Worm (Caenorhabditis elegans) whole organism, L3 larva: Measurements from ENCODE around the gene srd-30.

Experiments used
- aly-2 ChIP-seq: fragments of 150-350 bp; optimal IDR thresholded peaks from 2 replicates; lab custom pipeline; 2014; ENCODE audit warnings: missing biosample characterization, missing genetic modification characterization
- ama-1 ChIP-seq: fragments of 150-350 bp; optimal IDR thresholded peaks from 2 replicates; lab custom pipeline; 2018
- ceh-9 ChIP-seq: sonication (generic microtip); optimal IDR thresholded peaks from 2 replicates; lab custom pipeline; 2018; ENCODE audit warnings: missing biosample characterization, missing genetic modification characterization
- nfya-1 ChIP-seq: sonication (generic microtip); optimal IDR thresholded peaks from 2 replicates; lab custom pipeline; 2017; ENCODE audit warnings: missing genetic modification characterization, mild to moderate bottlenecking, missing compliant biosample characterization, antibody characterized with exemption, moderate library complexity; ENCODE audit not compliant: insufficient read depth
- nhr-12 ChIP-seq: fragments of 150-350 bp; optimal IDR thresholded peaks from 2 replicates; lab custom pipeline; 2014; ENCODE audit warnings: missing biosample characterization, missing genetic modification characterization
- nhr-23 ChIP-seq: fragments of 150-350 bp; optimal IDR thresholded peaks from 2 replicates; lab custom pipeline; 2014; ENCODE audit warnings: missing biosample characterization, missing genetic modification reagents, missing genetic modification characterization
- nhr-25 ChIP-seq: sonication (generic microtip); optimal IDR thresholded peaks from 2 replicates; lab custom pipeline; 2017; ENCODE audit warnings: missing biosample characterization, missing genetic modification characterization
- nhr-28 ChIP-seq: fragments of 150-350 bp; optimal IDR thresholded peaks from 2 replicates; lab custom pipeline; 2014; ENCODE audit warnings: missing biosample characterization, missing genetic modification characterization
- nhr-67 ChIP-seq: fragments of 150-350 bp; optimal IDR thresholded peaks from 2 replicates; lab custom pipeline; 2014; ENCODE audit warnings: missing biosample characterization, missing genetic modification characterization
- nhr-76 ChIP-seq: fragments of 150-350 bp; sonication (generic microtip); optimal IDR thresholded peaks from 5 replicates; lab custom pipeline; 2014; ENCODE audit warnings: missing biosample characterization, missing genetic modification characterization
- nhr-77 ChIP-seq: fragments of 150-350 bp; optimal IDR thresholded peaks from 2 replicates; lab custom pipeline; 2014; ENCODE audit warnings: missing biosample characterization, missing genetic modification characterization
- pha-4 ChIP-seq: fragments of 150-350 bp; optimal IDR thresholded peaks from 2 replicates; lab custom pipeline; 2014; ENCODE audit warnings: missing biosample characterization, missing genetic modification reagents, missing genetic modification characterization
- pqm-1 ChIP-seq: fragments of 150-350 bp; optimal IDR thresholded peaks from 2 replicates; lab custom pipeline; 2017; ENCODE audit warnings: missing biosample characterization, missing genetic modification characterization, inconsistent platforms
- zag-1 ChIP-seq: fragments of 150-350 bp; optimal IDR thresholded peaks from 2 replicates; lab custom pipeline; 2014; ENCODE audit warnings: missing biosample characterization, missing genetic modification characterization
- ztf-4 ChIP-seq: fragments of 150-350 bp; optimal IDR thresholded peaks from 2 replicates; lab custom pipeline; 2014; ENCODE audit warnings: missing biosample characterization, missing genetic modification characterization

srd-30 gene

DNA sequence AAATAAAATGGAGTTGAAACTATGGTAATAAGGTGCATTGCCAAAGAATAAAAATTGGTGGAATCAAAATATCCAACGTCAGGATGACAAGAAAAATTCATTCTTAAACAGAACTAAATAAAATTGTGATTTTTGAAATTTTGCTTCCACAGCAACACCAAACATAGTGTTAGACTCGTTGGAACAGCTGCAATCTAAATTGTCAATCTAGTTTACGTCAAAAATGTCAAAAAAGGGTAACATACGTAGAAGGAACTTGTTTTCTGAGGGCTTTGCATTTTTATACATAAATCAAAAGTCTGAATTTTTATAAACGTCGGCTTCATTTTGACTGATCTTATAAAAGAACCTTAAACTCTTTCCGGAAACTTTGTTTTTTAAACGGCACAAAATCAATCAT, 24.0 kb downstream of the srd-30 start, which contains the start of gene srh-200:
Gene srh-200, minus strand, starts transcription at position 101 of the 400 bp plus-strand sequence.
- TF ChIP-seq nhr-76 (tag; lab: Kevin White, UChicago) (no peak), ama-1 (no peak), aly-2 (no peak), ceh-9 (tag; lab: Kevin White, UChicago) (no peak)

DNA sequence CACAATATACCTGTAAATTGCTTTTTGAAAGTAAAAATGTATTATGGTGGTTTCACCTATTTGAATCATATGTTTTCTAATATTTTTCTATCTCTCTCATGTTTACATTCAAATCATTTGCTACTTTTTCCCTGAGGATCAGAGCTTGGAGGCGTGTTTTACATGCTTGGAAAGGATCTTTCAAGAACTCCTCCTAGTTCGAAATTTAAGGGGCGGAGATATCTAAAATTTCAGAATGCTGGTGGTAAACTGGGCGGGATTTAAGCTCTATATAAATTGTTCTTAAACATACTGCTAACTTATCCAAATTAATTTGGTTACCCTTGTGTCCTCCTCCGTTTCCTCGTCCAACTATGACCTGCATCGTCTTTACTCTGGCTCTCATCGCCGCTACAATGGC, 38.3 kb downstream of the srd-30 start, which contains the start of gene C12D5.5:
Gene C12D5.5, plus strand, starts transcription at position 301 of the 400 bp plus-strand sequence.
- no peak for TF ChIP-seq nhr-12
- TF ChIP-seq, all 47 proteins: peak for 0

DNA sequence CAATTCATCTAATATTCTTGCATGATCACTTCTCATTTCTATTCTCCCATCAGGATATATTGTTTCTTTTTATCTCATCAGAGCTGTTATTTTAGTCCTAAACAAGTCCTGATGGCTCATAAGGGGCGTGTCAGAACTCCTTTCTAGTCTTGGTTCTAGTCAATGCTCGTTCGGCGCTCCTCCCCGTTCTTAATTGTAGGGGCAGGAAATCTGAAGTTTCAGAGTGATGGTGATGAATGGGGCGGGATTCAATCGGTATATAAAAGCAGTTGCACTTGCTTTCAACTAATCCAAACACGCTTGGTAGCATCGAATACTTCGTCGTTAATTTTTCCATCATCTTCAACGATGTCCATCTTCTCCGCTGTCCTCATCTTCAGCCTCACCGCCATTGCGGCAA, 42.7 kb downstream of the srd-30 start, which contains the start of gene C12D5.4:
Gene C12D5.4, plus strand, starts transcription at position 301 of the 400 bp plus-strand sequence.
- no peak for TF ChIP-seq nhr-77 (tag; lab: Kevin White, UChicago)
- no peak for TF ChIP-seq zag-1 (tag; lab: Kevin White, UChicago)
- no peak for TF ChIP-seq pha-4 (tag; lab: Kevin White, UChicago)
- TF ChIP-seq pqm-1 (tag; lab: Kevin White, UChicago): no peak

DNA sequence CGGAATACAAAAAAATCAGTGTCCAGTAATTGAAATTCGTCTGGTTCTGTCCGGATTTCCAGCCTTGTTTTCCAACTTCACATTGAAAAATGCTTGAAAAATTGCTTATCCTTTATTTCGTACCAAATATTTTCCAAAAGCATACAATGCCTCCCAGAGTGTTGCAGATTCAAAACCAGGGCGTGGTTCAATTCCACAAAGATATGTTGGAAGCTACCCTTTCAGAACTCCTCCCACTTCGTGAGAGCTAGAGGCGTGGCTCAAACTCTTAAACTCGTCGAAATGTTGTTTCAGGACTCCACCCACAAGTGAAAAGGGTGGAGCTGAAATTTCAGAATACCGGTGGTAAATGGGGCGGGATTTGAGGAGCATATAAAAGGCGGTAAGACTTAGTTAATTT, 46.3 kb downstream of the srd-30 start, which contains the start of gene C12D5.3:
Gene C12D5.3, plus strand, starts transcription at position 301 of the 400 bp plus-strand sequence.
- no peak for TF ChIP-seq nhr-28
- no peak for TF ChIP-seq ceh-9 (tag; lab: Kevin White, UChicago)
- no peak for TF ChIP-seq nhr-67 (tag; lab: Kevin White, UChicago)
- no peak for TF ChIP-seq nhr-23 (tag; lab: Kevin White, UChicago)
- no peak for TF ChIP-seq nhr-25 (tag; lab: Kevin White, UChicago)
- no peak for TF ChIP-seq nfya-1 (tag; lab: Kevin White, UChicago)
- no peak for TF ChIP-seq ztf-4
